Worm (Caenorhabditis elegans) whole organism, L4 larva: ENCODE results near the gene ZK546.2.
A peak's percentile ranks its signal among the peaks of the same experiment; 100 is the strongest.

Experiments used
- F44E2.7 ChIP-seq: fragments of 200-800 bp; sonication (Bioruptor generic); IDR thresholded peaks from 2 replicates; pipeline ENCODE4 v2.1.2; 2022; ENCODE audit warnings: missing genetic modification characterization, missing compliant biosample characterization
- F49E8.2 ChIP-seq: sonication (generic microtip); optimal IDR thresholded peaks from 2 replicates; lab custom pipeline; 2016; ENCODE audit warnings: missing compliant biosample characterization, mild to moderate bottlenecking, missing genetic modification characterization, borderline replicate concordance
- R02D3.7 ChIP-seq: fragments of 150-350 bp; sonication (generic microtip); optimal IDR thresholded peaks from 3 replicates; lab custom pipeline; 2014; ENCODE audit warnings: missing biosample characterization, missing genetic modification characterization
- Y48G9A.11 ChIP-seq: fragments of 200-800 bp; sonication (Bioruptor generic); IDR thresholded peaks from 2 replicates; pipeline ENCODE4 v1.3.6; 2022; ENCODE audit warnings: missing genetic modification reagents, missing genetic modification characterization, missing compliant biosample characterization
- ZK546.5 ChIP-seq, 2 experiments: sonication (generic microtip); optimal IDR thresholded peaks; 2 replicates each; lab custom pipeline; 2017; ENCODE audit warnings: missing biosample characterization in 2 of 2, missing genetic modification characterization in 2 of 2
- aha-1 ChIP-seq: fragments of 150-350 bp; peaks from one replicate; lab custom pipeline; 2014; ENCODE audit warnings: missing biosample characterization, missing genetic modification characterization
- arid-1 ChIP-seq: fragments of 200-800 bp; sonication (Bioruptor generic); conservative IDR thresholded peaks from 2 replicates; pipeline ENCODE4 v1.3.6; 2022; ENCODE audit warnings: missing genetic modification reagents, missing genetic modification characterization, missing compliant biosample characterization
- ceh-32 ChIP-seq: sonication (generic microtip); optimal IDR thresholded peaks from 2 replicates; lab custom pipeline; 2016; ENCODE audit warnings: mild to moderate bottlenecking, missing genetic modification characterization, missing compliant biosample characterization; ENCODE audit not compliant: poor library complexity
- ceh-82 ChIP-seq: sonication (generic microtip); optimal IDR thresholded peaks from 2 replicates; lab custom pipeline; 2017; ENCODE audit warnings: missing biosample characterization, missing genetic modification characterization
- daf-16 ChIP-seq, 3 experiments: sonication (generic microtip); optimal IDR thresholded peaks; 2 replicates each; lab custom pipeline; 2016 to 2017; ENCODE audit warnings: missing genetic modification characterization in 3 of 3, missing genetic modification reagents in 3 of 3, mild to moderate bottlenecking in 2 of 3, missing compliant biosample characterization in 2 of 3, missing biosample characterization in 1 of 3, moderate library complexity in 1 of 3
- daf-19 ChIP-seq: fragments of 200-800 bp; sonication (Bioruptor generic); conservative IDR thresholded peaks from 2 replicates; pipeline ENCODE4 v1.3.6; 2022; ENCODE audit warnings: missing genetic modification characterization, missing compliant biosample characterization
- daf-8 ChIP-seq: fragments of 200-800 bp; sonication (Bioruptor generic); IDR thresholded peaks from 2 replicates; pipeline ENCODE4 v1.3.6; 2022; ENCODE audit warnings: missing genetic modification characterization, missing compliant biosample characterization
- dmd-6 ChIP-seq: fragments of 200-800 bp; sonication (Bioruptor generic); IDR thresholded peaks from 2 replicates; pipeline ENCODE4 v1.3.6; 2022; ENCODE audit warnings: missing genetic modification reagents, missing genetic modification characterization, missing compliant biosample characterization
- dpl-1 ChIP-seq: fragments of 150-350 bp; optimal IDR thresholded peaks from 2 replicates; lab custom pipeline; 2014; ENCODE audit warnings: missing biosample characterization, missing genetic modification reagents, missing genetic modification characterization
- dve-1 ChIP-seq: sonication (generic microtip); optimal IDR thresholded peaks from 2 replicates; lab custom pipeline; 2017; ENCODE audit warnings: antibody characterized with exemption, mild to moderate bottlenecking, missing genetic modification characterization, missing compliant biosample characterization; ENCODE audit not compliant: insufficient read depth
- egl-27 ChIP-seq: sonication (generic microtip); optimal IDR thresholded peaks from 3 replicates; lab custom pipeline; 2017; ENCODE audit warnings: missing biosample characterization, missing genetic modification reagents, missing genetic modification characterization
- hif-1 ChIP-seq, 2 experiments: sonication (generic microtip); optimal IDR thresholded peaks; 2 replicates each; lab custom pipeline; 2016 to 2017; ENCODE audit warnings: missing compliant biosample characterization in 2 of 2, missing genetic modification characterization in 2 of 2, missing genetic modification reagents in 2 of 2, missing genotype in 2 of 2, mild to moderate bottlenecking in 1 of 2
- hlh-11 ChIP-seq: fragments of 200-800 bp; sonication (Bioruptor generic); optimal IDR thresholded peaks from 2 replicates; lab custom pipeline; 2018; ENCODE audit warnings: mild to moderate bottlenecking, missing genetic modification characterization, missing compliant biosample characterization
- hmg-1.1 ChIP-seq: fragments of 200-800 bp; sonication (Bioruptor generic); IDR thresholded peaks from 2 replicates; pipeline ENCODE4 v1.3.6; 2022; ENCODE audit warnings: missing genetic modification reagents, missing genetic modification characterization, missing compliant biosample characterization
- lir-3 ChIP-seq: sonication (generic microtip); optimal IDR thresholded peaks from 2 replicates; lab custom pipeline; 2016; ENCODE audit warnings: mild to moderate bottlenecking, missing genetic modification characterization, missing compliant biosample characterization
- lsy-2 ChIP-seq, 2 experiments: fragments of 150-350 bp in 1 of 2; sonication (generic microtip) in 1 of 2; optimal IDR thresholded peaks; 2 replicates each; lab custom pipeline; 2014 to 2017; ENCODE audit warnings: missing biosample characterization in 2 of 2, missing genetic modification characterization in 2 of 2
- mdt-29 ChIP-seq: fragments of 200-800 bp; sonication (Bioruptor generic); IDR thresholded peaks from 2 replicates; pipeline ENCODE4 v1.3.6; 2022; ENCODE audit warnings: missing genetic modification reagents, missing genetic modification characterization, missing compliant biosample characterization
- mes-2 ChIP-seq: sonication (generic microtip); optimal IDR thresholded peaks from 2 replicates; lab custom pipeline; 2016; ENCODE audit warnings: missing genotype, mild to moderate bottlenecking, missing genetic modification characterization, missing compliant biosample characterization; ENCODE audit not compliant: poor library complexity, severe bottlenecking
- mxl-3 ChIP-seq: fragments of 200-800 bp; sonication (Bioruptor generic); optimal IDR thresholded peaks from 2 replicates; lab custom pipeline; 2018; ENCODE audit warnings: mild to moderate bottlenecking, missing genetic modification characterization, missing compliant biosample characterization
- nhr-11 ChIP-seq: fragments of 150-350 bp; optimal IDR thresholded peaks from 2 replicates; lab custom pipeline; 2014; ENCODE audit warnings: missing biosample characterization, missing genetic modification characterization
- nhr-28 ChIP-seq: fragments of 150-350 bp; optimal IDR thresholded peaks from 2 replicates; lab custom pipeline; 2014; ENCODE audit warnings: missing biosample characterization, missing genetic modification characterization
- nhr-41 ChIP-seq: fragments of 200-800 bp; sonication (Bioruptor generic); IDR thresholded peaks from 2 replicates; pipeline ENCODE4 v1.3.6; 2022; ENCODE audit warnings: missing genetic modification reagents, missing genetic modification characterization, missing compliant biosample characterization
- nhr-77 ChIP-seq: fragments of 150-350 bp; optimal IDR thresholded peaks from 2 replicates; lab custom pipeline; 2014; ENCODE audit warnings: missing biosample characterization, missing genetic modification characterization
- pha-4 ChIP-seq, 2 experiments: fragments of 150-350 bp in 1 of 2; fragments of 200-800 bp in 1 of 2; sonication (Bioruptor generic) in 1 of 2; IDR thresholded peaks in 1 of 2; optimal IDR thresholded peaks in 1 of 2; 2 replicates each; pipeline versions ENCODE4 v1.3.6 to Lab custom; 2014 to 2022; ENCODE audit warnings: missing genetic modification characterization in 2 of 2, missing genetic modification reagents in 2 of 2, missing biosample characterization in 1 of 2, missing compliant biosample characterization in 1 of 2
- pqm-1 ChIP-seq: sonication (generic microtip); optimal IDR thresholded peaks from 2 replicates; lab custom pipeline; 2017; ENCODE audit warnings: missing biosample characterization, missing genetic modification characterization
- set-16 ChIP-seq: fragments of 200-800 bp; sonication (Bioruptor generic); IDR thresholded peaks from 2 replicates; pipeline ENCODE4 v1.3.6; 2022; ENCODE audit warnings: missing genetic modification reagents, missing genetic modification characterization, missing compliant biosample characterization
- skn-1 ChIP-seq: fragments of 150-350 bp; optimal IDR thresholded peaks from 2 replicates; lab custom pipeline; 2014; ENCODE audit warnings: missing biosample characterization, missing genetic modification characterization
- snpc-1.2 ChIP-seq: fragments of 200-800 bp; sonication (Bioruptor generic); IDR thresholded peaks from 2 replicates; pipeline ENCODE4 v1.3.6; 2022; ENCODE audit warnings: missing genetic modification reagents, missing genetic modification characterization, missing compliant biosample characterization
- tag-97 ChIP-seq: fragments of 200-800 bp; sonication (Bioruptor generic); IDR thresholded peaks from 2 replicates; pipeline ENCODE4 v1.3.6; 2022; ENCODE audit warnings: missing genetic modification characterization, missing compliant biosample characterization
- zip-2 ChIP-seq: fragments of 150-350 bp; optimal IDR thresholded peaks from 2 replicates; lab custom pipeline; 2014; ENCODE audit warnings: missing biosample characterization, missing genetic modification characterization
- ztf-7 ChIP-seq: fragments of 150-350 bp; optimal IDR thresholded peaks from 2 replicates; lab custom pipeline; 2014; ENCODE audit warnings: missing biosample characterization, missing genetic modification characterization

Gene ZK546.2

DNA sequence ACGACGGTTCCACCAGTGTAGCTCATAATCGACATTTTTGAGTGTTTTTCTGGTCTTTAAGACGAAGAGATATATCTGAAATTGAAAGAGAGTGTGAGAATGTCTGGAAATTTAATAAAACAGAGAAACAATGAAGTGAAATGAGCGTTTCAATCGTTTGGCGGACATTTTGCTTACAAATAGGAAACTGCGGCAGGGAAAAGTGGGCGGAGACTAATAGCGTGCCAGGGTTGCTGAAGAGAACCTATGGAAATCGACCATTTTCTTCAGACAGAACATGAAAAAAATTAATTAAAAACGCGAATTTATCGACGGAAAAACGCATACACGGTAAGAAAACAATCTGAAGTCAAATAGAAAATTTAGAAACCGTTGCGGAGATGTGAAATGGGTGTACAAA is 9.5 kb downstream of the ZK546.2 start, which contains the start of gene pbs-3 (continued):
- TF ChIP-seq ztf-7 (tag; lab: Kevin White, UChicago) (no peak), ceh-82 (tag; lab: Kevin White, UChicago) (no peak), snpc-1.2 (GFP tag; lab: Robert Waterston, UW) (no peak), F49E8.2 (tag; lab: Kevin White, UChicago) (no peak), F44E2.7 (GFP tag; lab: Robert Waterston, UW) (no peak), daf-8 (GFP tag; lab: Robert Waterston, UW) (no peak), ceh-32 (tag; lab: Kevin White, UChicago) (no peak), zip-2 (tag; lab: Kevin White, UChicago) (no peak), dmd-6 (GFP tag; lab: Robert Waterston, UW) (no peak; the same call in 1 of the 2 replicates), mdt-29 (GFP tag; lab: Robert Waterston, UW) (no peak), hif-1 (tag; optimal IDR thresholded peaks at IDR 0.05; lab: Kevin White, UChicago) (peak in 1 of 2 experiments; percentile 68), mes-2 (tag; lab: Kevin White, UChicago) (peak; percentile 95)

DNA sequence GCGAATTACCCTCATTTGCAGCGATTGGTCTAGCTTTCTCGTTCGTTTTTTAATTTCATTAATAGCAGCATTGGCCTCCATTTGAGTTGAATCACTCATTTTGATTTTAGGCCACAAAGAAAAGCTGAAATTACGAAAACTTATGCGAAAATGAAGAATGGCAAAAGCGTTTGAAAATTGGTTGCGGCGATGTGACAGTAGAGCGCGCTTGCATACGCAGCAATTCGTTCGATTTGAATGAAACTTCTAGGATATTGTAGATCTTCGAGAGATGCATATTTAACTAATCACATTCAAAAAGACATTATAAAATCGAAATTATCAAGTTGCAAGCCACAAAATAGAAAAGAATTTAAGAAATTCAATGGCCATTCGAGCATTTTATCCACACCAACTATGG is 13.9 kb downstream of the ZK546.2 start, which contains the start of gene ulp-2:
ulp-2 (minus strand) TSS at position 158 of the 400 bp plus-strand sequence.
- TF ChIP-seq snpc-1.2 (GFP tag; lab: Robert Waterston, UW), result no peak
- peak in 1 of 2 experiments; percentile 53 for TF ChIP-seq lsy-2 (tag; optimal IDR thresholded peaks at IDR 0.05; lab: Kevin White, UChicago)
- TF ChIP-seq dpl-1 (GFP tag; lab: Kevin White, UChicago), result peak; percentile 14
- TF ChIP-seq aha-1 (tag; lab: Kevin White, UChicago), result peak; percentile 96
- TF ChIP-seq mxl-3 (GFP tag; lab: Kevin White, UChicago), result no peak
- TF ChIP-seq, all 104 proteins: peak for 3

DNA sequence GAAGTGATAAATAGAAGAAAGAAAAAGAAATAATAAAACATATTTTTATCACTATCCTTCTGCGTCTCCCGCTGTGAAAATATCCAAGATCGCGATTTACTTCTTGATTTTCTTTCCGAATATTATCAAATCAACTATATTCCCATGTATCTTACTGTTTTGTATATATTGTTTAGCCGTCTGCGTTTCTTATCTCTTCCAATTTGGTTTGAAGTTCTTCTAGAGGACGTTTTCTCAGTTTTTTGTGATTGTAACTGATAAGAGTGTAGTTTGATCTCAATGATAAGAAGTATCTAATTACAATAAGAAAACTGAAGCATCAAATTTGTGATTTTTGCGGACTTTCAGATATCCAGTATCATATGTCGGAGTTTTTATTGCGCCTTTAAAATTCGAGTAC is 14.9 kb downstream of the ZK546.2 start:
- TF ChIP-seq zip-2 (tag; lab: Kevin White, UChicago) (no peak), egl-27 (no peak), hif-1 (tag; optimal IDR thresholded peaks at IDR 0.05; lab: Kevin White, UChicago) (no peak), nhr-41 (GFP tag; lab: Robert Waterston, UW) (no peak), pha-4 (GFP tag; IDR thresholded peaks at IDR 0.05; lab: Robert Waterston, UW) (no peak), pha-4 (tag; optimal IDR thresholded peaks at IDR 0.05; lab: Kevin White, UChicago) (no peak), daf-19 (GFP tag; lab: Robert Waterston, UW) (no peak), ceh-32 (tag; lab: Kevin White, UChicago) (no peak), nhr-77 (tag; lab: Kevin White, UChicago) (peak; percentile 31), daf-8 (GFP tag; lab: Robert Waterston, UW) (no peak), arid-1 (GFP tag; lab: Robert Waterston, UW) (no peak), set-16 (GFP tag; lab: Robert Waterston, UW) (no peak), dmd-6 (GFP tag; lab: Robert Waterston, UW) (peak; percentile 42; the same call in 1 of the 2 replicates), nhr-11 (tag; lab: Kevin White, UChicago) (no peak), ZK546.5 (tag; optimal IDR thresholded peaks at IDR 0.05; lab: Kevin White, UChicago) (no peak), R02D3.7 (tag; lab: Kevin White, UChicago) (no peak), dve-1 (tag; lab: Kevin White, UChicago) (peak; percentile 50), nhr-28 (peak; percentile 83), snpc-1.2 (GFP tag; lab: Robert Waterston, UW) (no peak), lir-3 (tag; lab: Kevin White, UChicago) (no peak), daf-16 (GFP tag; optimal IDR thresholded peaks at IDR 0.05; lab: Kevin White, UChicago) (no peak), daf-16 (tag; optimal IDR thresholded peaks at IDR 0.05; lab: Kevin White, UChicago) (peak; percentile 46), tag-97 (GFP tag; lab: Robert Waterston, UW) (no peak), skn-1 (tag; lab: Kevin White, UChicago) (no peak), dpl-1 (GFP tag; lab: Kevin White, UChicago) (no peak), Y48G9A.11 (GFP tag; lab: Robert Waterston, UW) (no peak), pqm-1 (peak; percentile 33), hlh-11 (tag; lab: Kevin White, UChicago) (peak; percentile 30), hmg-1.1 (no peak)
